Fruit fly (Drosophila melanogaster) whole organism, embryonic: ENCODE results near the gene Cpr23B.

ENCODE experiments used
- Asciz ChIP-seq: fragments of 200-800 bp; sonication (Bioruptor generic); optimal IDR thresholded peaks from 2 replicates; lab custom pipeline; 2017; ENCODE audit warnings: missing biosample characterization, mild to moderate bottlenecking, missing genetic modification characterization, missing genetic modification reagents
- Atf-2 ChIP-seq: fragments of 200-800 bp; sonication (Bioruptor generic); optimal IDR thresholded peaks from 2 replicates; lab custom pipeline; 2016; ENCODE audit warnings: missing biosample characterization, missing genetic modification characterization
- CG11456 ChIP-seq: fragments of 200-800 bp; sonication (Bioruptor generic); IDR thresholded peaks from 3 replicates; pipeline ENCODE4 v1.3.6; 2022; ENCODE audit warnings: missing biosample characterization, missing genetic modification characterization
- CG12744 ChIP-seq: fragments of 200-800 bp; sonication (Bioruptor generic); optimal IDR thresholded peaks from 2 replicates; lab custom pipeline; 2016; ENCODE audit warnings: missing biosample characterization, missing genetic modification characterization
- CG13123 ChIP-seq: fragments of 200-800 bp; sonication (Bioruptor generic); optimal IDR thresholded peaks from 2 replicates; lab custom pipeline; 2016; ENCODE audit warnings: missing biosample characterization, missing genetic modification characterization
- CG1603 ChIP-seq: fragments of 200-800 bp; sonication (Bioruptor generic); optimal IDR thresholded peaks from 2 replicates; lab custom pipeline; 2019; ENCODE audit warnings: missing biosample characterization, mild to moderate bottlenecking, missing genetic modification characterization, moderate library complexity
- CG1792 ChIP-seq: fragments of 200-800 bp; sonication (Bioruptor generic); optimal IDR thresholded peaks from 2 replicates; lab custom pipeline; 2016; ENCODE audit warnings: missing biosample characterization, missing genetic modification characterization
- CG18476 ChIP-seq: fragments of 200-800 bp; sonication (Bioruptor generic); optimal IDR thresholded peaks from 2 replicates; lab custom pipeline; 2016; ENCODE audit warnings: missing biosample characterization, mild to moderate bottlenecking, missing genetic modification characterization
- CG2202 ChIP-seq: fragments of 200-800 bp; sonication (Bioruptor generic); optimal IDR thresholded peaks from 2 replicates; lab custom pipeline; 2018; ENCODE audit warnings: missing biosample characterization, mild to moderate bottlenecking, missing genetic modification characterization
- CG30431 ChIP-seq: fragments of 200-800 bp; sonication (Bioruptor generic); optimal IDR thresholded peaks from 2 replicates; lab custom pipeline; 2017; ENCODE audit warnings: missing biosample characterization, missing genetic modification characterization
- CG32767 ChIP-seq: fragments of 200-800 bp; sonication (Bioruptor generic); IDR thresholded peaks from 2 replicates; pipeline ENCODE4 v1.3.6; 2022; ENCODE audit warnings: missing biosample characterization, missing genetic modification characterization
- CG34224 ChIP-seq: fragments of 200-800 bp; sonication (Bioruptor generic); IDR thresholded peaks from 3 replicates; pipeline ENCODE4 v1.3.6; 2022; ENCODE audit warnings: missing biosample characterization, missing genetic modification characterization; ENCODE audit not compliant: partially characterized antibody
- CG5245 ChIP-seq: fragments of 200-800 bp; sonication (Bioruptor generic); optimal IDR thresholded peaks from 3 replicates; lab custom pipeline; 2016; ENCODE audit warnings: missing biosample characterization, missing genetic modification characterization
- CG6254 ChIP-seq: fragments of 200-800 bp; sonication (Bioruptor generic); optimal IDR thresholded peaks from 3 replicates; lab custom pipeline; 2017; ENCODE audit warnings: mild to moderate bottlenecking, missing biosample characterization, missing genetic modification reagents, missing genetic modification characterization
- CG7786 ChIP-seq: fragments of 200-800 bp; sonication (Bioruptor generic); optimal IDR thresholded peaks from 2 replicates; lab custom pipeline; 2016; ENCODE audit warnings: missing biosample characterization, missing genetic modification characterization
- CG7963 ChIP-seq: fragments of 200-800 bp; sonication (Bioruptor generic); IDR thresholded peaks from 3 replicates; pipeline ENCODE4 v1.3.6; 2022; ENCODE audit warnings: missing biosample characterization, missing genetic modification characterization; ENCODE audit not compliant: partially characterized antibody
- CG9215 ChIP-seq: fragments of 200-800 bp; sonication (Bioruptor generic); IDR thresholded peaks from 2 replicates; pipeline ENCODE4 v1.3.6; 2022; ENCODE audit warnings: missing biosample characterization, missing genetic modification characterization
- CG9609 ChIP-seq: fragments of 200-800 bp; sonication (Bioruptor generic); optimal IDR thresholded peaks from 3 replicates; lab custom pipeline; 2016; ENCODE audit warnings: missing biosample characterization, missing genetic modification characterization
- CG9876 ChIP-seq: fragments of 200-800 bp; sonication (Bioruptor generic); optimal IDR thresholded peaks from 2 replicates; lab custom pipeline; 2016; ENCODE audit warnings: missing biosample characterization, missing genetic modification characterization
- CTCF ChIP-seq: fragments of 200-800 bp; sonication (Bioruptor generic); optimal IDR thresholded peaks from 2 replicates; lab custom pipeline; 2017; ENCODE audit warnings: missing biosample characterization, mild to moderate bottlenecking, missing genetic modification characterization, moderate library complexity
- CoRest ChIP-seq: fragments of 200-800 bp; sonication (Bioruptor generic); optimal IDR thresholded peaks from 3 replicates; lab custom pipeline; 2018; ENCODE audit warnings: missing biosample characterization, mild to moderate bottlenecking, missing genetic modification characterization, moderate library complexity
- D19A ChIP-seq: fragments of 200-800 bp; optimal IDR thresholded peaks from 3 replicates; lab custom pipeline; 2019; ENCODE audit warnings: missing biosample characterization, mild to moderate bottlenecking, missing genetic modification characterization, moderate library complexity
- HmgZ ChIP-seq: fragments of 200-800 bp; sonication (Bioruptor generic); optimal IDR thresholded peaks from 2 replicates; lab custom pipeline; 2018; ENCODE audit warnings: missing biosample characterization, mild to moderate bottlenecking, missing genetic modification characterization
- Kr ChIP-seq: fragments of 200-800 bp; sonication (Bioruptor generic); optimal IDR thresholded peaks from 2 replicates; lab custom pipeline; 2017; ENCODE audit warnings: missing biosample characterization, mild to moderate bottlenecking, missing genetic modification characterization
- NC2α ChIP-seq: fragments of 200-800 bp; sonication (Bioruptor generic); optimal IDR thresholded peaks from 2 replicates; lab custom pipeline; 2016; ENCODE audit warnings: missing biosample characterization, missing genetic modification characterization
- NC2β ChIP-seq: fragments of 200-800 bp; sonication (Bioruptor generic); optimal IDR thresholded peaks from 2 replicates; lab custom pipeline; 2016; ENCODE audit warnings: missing biosample characterization, missing genetic modification characterization
- Oli ChIP-seq: fragments of 200-800 bp; sonication (Bioruptor generic); optimal IDR thresholded peaks from 2 replicates; lab custom pipeline; 2018; ENCODE audit warnings: missing biosample characterization, mild to moderate bottlenecking, missing genetic modification characterization, moderate library complexity
- Opbp ChIP-seq: fragments of 200-800 bp; sonication (Bioruptor generic); IDR thresholded peaks from 3 replicates; pipeline ENCODE4 v1.3.6; 2022; ENCODE audit warnings: missing biosample characterization, missing genetic modification characterization; ENCODE audit not compliant: partially characterized antibody
- Scr ChIP-seq: fragments of 200-800 bp; sonication (Bioruptor generic); IDR thresholded peaks from 2 replicates; pipeline ENCODE4 v1.3.6; 2022; ENCODE audit warnings: missing biosample characterization, missing genetic modification characterization; ENCODE audit not compliant: partially characterized antibody
- Tbp ChIP-seq: fragments of >200 bp; optimal IDR thresholded peaks from 2 replicates; lab custom pipeline; 2018; ENCODE audit warnings: missing biosample characterization, missing genetic modification characterization
- Trl ChIP-seq, 3 experiments: fragments of >200 bp in 2 of 3; fragments of 200-800 bp in 1 of 3; sonication (Bioruptor generic) in 1 of 3; optimal IDR thresholded peaks; 2 replicates in 1 of 3; 3 replicates in 2 of 3; lab custom pipeline; 2016 to 2017; ENCODE audit warnings: missing biosample characterization in 1 of 3, missing genetic modification characterization in 1 of 3
- amos ChIP-seq: fragments of 200-800 bp; sonication (Bioruptor generic); IDR thresholded peaks from 2 replicates; pipeline ENCODE4 v1.3.6; 2022; ENCODE audit warnings: missing biosample characterization, missing genetic modification characterization; ENCODE audit not compliant: partially characterized antibody
- cad ChIP-seq: fragments of >200 bp; optimal IDR thresholded peaks from 2 replicates; lab custom pipeline; 2017; ENCODE audit warnings: missing biosample characterization, missing genetic modification characterization
- chif ChIP-seq, 2 experiments: fragments of 200-800 bp; sonication (Bioruptor generic); optimal IDR thresholded peaks; 3 replicates each; lab custom pipeline; 2016; ENCODE audit warnings: missing biosample characterization in 2 of 2, missing genetic modification characterization in 2 of 2
- dm ChIP-seq: fragments of 200-800 bp; sonication (Bioruptor generic); optimal IDR thresholded peaks from 3 replicates; lab custom pipeline; 2016; ENCODE audit warnings: missing biosample characterization, missing genetic modification characterization
- dpn ChIP-seq, 2 experiments: fragments of 200-800 bp; sonication (Bioruptor generic); optimal IDR thresholded peaks; 3 replicates each; lab custom pipeline; 2016; ENCODE audit warnings: missing biosample characterization in 2 of 2, missing genetic modification characterization in 2 of 2
- exex ChIP-seq: fragments of 200-800 bp; sonication (Bioruptor generic); optimal IDR thresholded peaks from 4 replicates; lab custom pipeline; 2018; ENCODE audit warnings: missing biosample characterization, mild to moderate bottlenecking, missing genetic modification characterization, moderate library complexity
- fd3F ChIP-seq: fragments of 200-800 bp; sonication (Bioruptor generic); optimal IDR thresholded peaks from 2 replicates; lab custom pipeline; 2018; ENCODE audit warnings: missing biosample characterization, mild to moderate bottlenecking, missing genetic modification characterization, moderate library complexity
- fd64A ChIP-seq: fragments of 200-800 bp; sonication (Bioruptor generic); optimal IDR thresholded peaks from 3 replicates; lab custom pipeline; 2018; ENCODE audit warnings: missing biosample characterization, mild to moderate bottlenecking, missing genetic modification characterization
- fd96Cb ChIP-seq: fragments of 200-800 bp; sonication (Bioruptor generic); optimal IDR thresholded peaks from 2 replicates; lab custom pipeline; 2018; ENCODE audit warnings: missing biosample characterization, mild to moderate bottlenecking, missing genetic modification characterization, moderate library complexity
- lmd ChIP-seq: fragments of 200-800 bp; sonication (Bioruptor generic); IDR thresholded peaks from 2 replicates; pipeline ENCODE4 v1.3.6; 2022; ENCODE audit warnings: missing biosample characterization, missing genetic modification characterization
- maf-S ChIP-seq: fragments of 200-800 bp; sonication (Bioruptor generic); optimal IDR thresholded peaks from 2 replicates; lab custom pipeline; 2016; ENCODE audit warnings: missing biosample characterization, missing genetic modification characterization
- nau ChIP-seq: fragments of 200-800 bp; sonication (Bioruptor generic); optimal IDR thresholded peaks from 3 replicates; lab custom pipeline; 2017; ENCODE audit warnings: missing biosample characterization, mild to moderate bottlenecking, missing genetic modification characterization, missing genetic modification reagents
- nerfin-2 ChIP-seq: fragments of 200-800 bp; sonication (Bioruptor generic); IDR thresholded peaks from 2 replicates; pipeline ENCODE4 v1.3.6; 2022; ENCODE audit warnings: missing biosample characterization, missing genetic modification characterization; ENCODE audit not compliant: partially characterized antibody
- slbo ChIP-seq: fragments of 200-800 bp; sonication (Bioruptor generic); IDR thresholded peaks from 2 replicates; pipeline ENCODE4 v1.3.6; 2022; ENCODE audit warnings: missing biosample characterization, missing genetic modification characterization
- so ChIP-seq: fragments of 200-800 bp; sonication (Bioruptor generic); IDR thresholded peaks from 3 replicates; pipeline ENCODE4 v1.3.6; 2022; ENCODE audit warnings: missing biosample characterization, missing genetic modification characterization
- twi ChIP-seq: fragments of 200-800 bp; optimal IDR thresholded peaks from 2 replicates; lab custom pipeline; 2019; ENCODE audit warnings: missing biosample characterization, mild to moderate bottlenecking, missing genetic modification characterization, moderate library complexity
- unpg ChIP-seq: fragments of 200-800 bp; sonication (Bioruptor generic); optimal IDR thresholded peaks from 3 replicates; lab custom pipeline; 2018; ENCODE audit warnings: missing biosample characterization, mild to moderate bottlenecking, missing genetic modification characterization, moderate library complexity
- wdn ChIP-seq: fragments of 200-800 bp; sonication (Bioruptor generic); IDR thresholded peaks from 2 replicates; pipeline ENCODE4 v1.3.6; 2022; ENCODE audit warnings: missing biosample characterization, missing genetic modification characterization
- zf30C ChIP-seq: fragments of 200-800 bp; sonication (Bioruptor generic); optimal IDR thresholded peaks from 3 replicates; lab custom pipeline; 2018; ENCODE audit warnings: missing biosample characterization, mild to moderate bottlenecking, missing genetic modification characterization

Cpr23B gene

DNA sequence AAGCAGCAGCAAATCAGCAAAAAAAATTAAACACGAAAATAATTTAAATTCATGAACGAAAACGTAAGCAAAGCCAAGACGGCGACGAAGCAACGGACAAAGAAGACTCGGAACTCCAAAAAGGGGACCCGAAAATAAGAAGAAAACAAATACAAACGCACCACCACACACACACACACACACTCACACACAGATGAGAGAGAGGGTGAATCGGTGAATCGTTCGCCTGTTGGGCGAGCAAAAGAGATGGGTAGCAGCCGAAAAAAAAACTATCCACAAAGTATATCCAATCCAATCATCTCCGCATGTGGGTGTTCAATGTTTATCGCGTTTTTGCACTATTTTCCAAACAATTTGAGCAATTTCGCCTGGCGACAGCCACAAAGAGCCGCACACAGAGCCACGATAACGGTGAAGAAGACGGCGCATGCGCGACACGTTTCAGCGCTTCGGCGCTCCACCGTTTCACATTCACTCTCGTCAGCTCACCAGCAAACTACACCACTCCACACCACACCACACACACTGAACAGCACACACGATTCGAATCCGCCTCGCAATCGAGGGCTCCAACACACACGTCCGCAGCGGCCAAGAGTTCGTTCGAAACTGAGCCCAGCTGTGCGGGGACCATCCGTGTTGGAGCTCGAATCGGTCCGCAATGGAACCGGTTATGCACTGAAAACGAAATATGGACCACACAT is 8.4 kb upstream of the Cpr23B start, which contains the start of gene Duox (continued):
- TF ChIP-seq amos (GFP tag; lab: Robert Waterston, UW) = no peak; the same call in 1 of the 2 replicates
- no peak for TF ChIP-seq fd96Cb (tag; lab: Kevin White, UChicago)
- no peak for TF ChIP-seq NC2β (GFP tag; lab: Kevin White, UChicago)
- TF ChIP-seq CG1603 (tag; lab: Kevin White, UChicago) = no peak
- TF ChIP-seq HmgZ (tag; lab: Kevin White, UChicago) = no peak
- TF ChIP-seq CG18476 (GFP tag; lab: Kevin White, UChicago) = no peak
- TF ChIP-seq Oli (tag; lab: Kevin White, UChicago) = no peak
- TF ChIP-seq unpg (GFP tag; lab: Kevin White, UChicago) = no peak
- TF ChIP-seq CG30431 = no peak
- TF ChIP-seq CG9609 (GFP tag; lab: Kevin White, UChicago) = peak; percentile 48
- no peak for TF ChIP-seq so (GFP tag; lab: Robert Waterston, UW)
- TF ChIP-seq fd64A (GFP tag; lab: Kevin White, UChicago) = no peak
- no peak for TF ChIP-seq dpn (GFP tag; optimal IDR thresholded peaks at IDR 0.05; lab: Kevin White, UChicago)
- no peak for TF ChIP-seq CG7786 (GFP tag; lab: Kevin White, UChicago)
- no peak; the same call in 1 of the 2 replicates for TF ChIP-seq Scr (GFP tag; lab: Robert Waterston, UW)
- TF ChIP-seq CG11456 (GFP tag; lab: Robert Waterston, UW) = 0 out of 3 replicates have a peak, but pooled peaks have one; percentile 3
- no peak for TF ChIP-seq chif (GFP tag; optimal IDR thresholded peaks at IDR 0.05; lab: Kevin White, UChicago)
- TF ChIP-seq Asciz = no peak
- TF ChIP-seq dm (GFP tag; lab: Kevin White, UChicago) = peak; percentile 14
- no peak for TF ChIP-seq CG9215 (GFP tag; lab: Robert Waterston, UW)
- TF ChIP-seq CG9876 (GFP tag; lab: Kevin White, UChicago) = no peak
- TF ChIP-seq nau = no peak
- no peak for TF ChIP-seq fd3F (GFP tag; lab: Kevin White, UChicago)
- no peak for TF ChIP-seq Kr (GFP tag; lab: Kevin White, UChicago)
- TF ChIP-seq CG1792 = no peak
- no peak for TF ChIP-seq twi (tag; lab: Kevin White, UChicago)
- no peak for TF ChIP-seq wdn (GFP tag; lab: Robert Waterston, UW)
- TF ChIP-seq exex (tag; lab: Kevin White, UChicago) = no peak
- peak; percentile 48; the same call in 1 of the 3 replicates for TF ChIP-seq Opbp (GFP tag; lab: Robert Waterston, UW)
- no peak for TF ChIP-seq CTCF
- TF ChIP-seq D19A (tag; lab: Kevin White, UChicago) = no peak
- TF ChIP-seq CG6254 (GFP tag; lab: Kevin White, UChicago) = no peak
- TF ChIP-seq maf-S = no peak
- no peak for TF ChIP-seq CG7963 (GFP tag; lab: Robert Waterston, UW)
- TF ChIP-seq nerfin-2 (GFP tag; lab: Robert Waterston, UW) = no peak
- TF ChIP-seq slbo (GFP tag; lab: Robert Waterston, UW) = no peak
- TF ChIP-seq CG5245 (GFP tag; lab: Kevin White, UChicago) = no peak
- TF ChIP-seq CoRest (tag; lab: Kevin White, UChicago) = no peak
- no peak for TF ChIP-seq CG13123 (GFP tag; lab: Kevin White, UChicago)
- no peak for TF ChIP-seq zf30C
- peak; percentile 10 to 42 for TF ChIP-seq Trl (optimal IDR thresholded peaks at IDR 0.05; lab: Kevin White, UChicago)
- no peak for TF ChIP-seq Trl (GFP tag; optimal IDR thresholded peaks at IDR 0.05; lab: Kevin White, UChicago)
- TF ChIP-seq NC2α (GFP tag; lab: Kevin White, UChicago) = no peak
- no peak for TF ChIP-seq CG2202 (tag; lab: Kevin White, UChicago)
- 0 out of 3 replicates have a peak, but pooled peaks have one; percentile 15 for TF ChIP-seq CG34224 (GFP tag; lab: Robert Waterston, UW)
- no peak for TF ChIP-seq cad
- no peak; the same call in 1 of the 2 replicates for TF ChIP-seq CG32767 (GFP tag; lab: Robert Waterston, UW)
- no peak for TF ChIP-seq Atf-2
- no peak for TF ChIP-seq lmd (GFP tag; lab: Robert Waterston, UW)
- no peak for TF ChIP-seq CG12744 (GFP tag; lab: Kevin White, UChicago)
- no peak for TF ChIP-seq Tbp (GFP tag; lab: Kevin White, UChicago)
